Fruit fly (Drosophila melanogaster) whole organism, embryonic: Measurements from ENCODE around the gene asl.

ENCODE experiments used
- Asciz ChIP-seq: fragments of 200-800 bp; sonication (Bioruptor generic); optimal IDR thresholded peaks from 2 replicates; lab custom pipeline; 2017; ENCODE audit warnings: missing biosample characterization, mild to moderate bottlenecking, missing genetic modification characterization, missing genetic modification reagents
- Bgb ChIP-seq: fragments of 200-800 bp; sonication (Bioruptor generic); IDR thresholded peaks from 2 replicates; pipeline ENCODE4 v1.3.6; 2022; ENCODE audit warnings: missing biosample characterization, missing genetic modification characterization; ENCODE audit not compliant: partially characterized antibody
- CG10366 ChIP-seq: fragments of 200-800 bp; sonication (Bioruptor generic); IDR thresholded peaks from 2 replicates; pipeline ENCODE4 v1.3.6; 2022; ENCODE audit warnings: missing biosample characterization, missing genetic modification characterization
- CG10543 ChIP-seq: fragments of 200-800 bp; sonication (Bioruptor generic); optimal IDR thresholded peaks from 3 replicates; lab custom pipeline; 2017; ENCODE audit warnings: missing biosample characterization, mild to moderate bottlenecking, missing genetic modification characterization, moderate library complexity
- CG11504 ChIP-seq: fragments of 200-800 bp; sonication (Bioruptor generic); optimal IDR thresholded peaks from 3 replicates; lab custom pipeline; 2019; ENCODE audit warnings: missing biosample characterization, mild to moderate bottlenecking, missing genetic modification characterization, moderate library complexity
- CG15073 ChIP-seq: fragments of 200-800 bp; sonication (Bioruptor generic); optimal IDR thresholded peaks from 2 replicates; lab custom pipeline; 2016; ENCODE audit warnings: missing biosample characterization, missing genetic modification characterization
- CG1647 ChIP-seq: fragments of 200-800 bp; sonication (Bioruptor generic); optimal IDR thresholded peaks from 3 replicates; lab custom pipeline; 2016; ENCODE audit warnings: missing biosample characterization, missing genetic modification characterization
- CG16863 ChIP-seq: fragments of 200-800 bp; sonication (Bioruptor generic); optimal IDR thresholded peaks from 3 replicates; lab custom pipeline; 2016; ENCODE audit warnings: missing biosample characterization, missing genetic modification characterization
- CG2678 ChIP-seq: fragments of 200-800 bp; sonication (Bioruptor generic); optimal IDR thresholded peaks from 3 replicates; lab custom pipeline; 2019; ENCODE audit warnings: missing biosample characterization, mild to moderate bottlenecking, missing genetic modification characterization, moderate library complexity
- CG2875 ChIP-seq: fragments of 200-800 bp; sonication (Bioruptor generic); optimal IDR thresholded peaks from 2 replicates; lab custom pipeline; 2017; ENCODE audit warnings: missing biosample characterization, mild to moderate bottlenecking, missing genetic modification characterization, missing genetic modification reagents
- CG31224 ChIP-seq: fragments of 200-800 bp; sonication (Bioruptor generic); IDR thresholded peaks from 2 replicates; pipeline ENCODE4 v1.3.6; 2022; ENCODE audit warnings: missing biosample characterization, missing genetic modification characterization
- CG31441 ChIP-seq: fragments of 200-800 bp; sonication (Bioruptor generic); IDR thresholded peaks from 2 replicates; pipeline ENCODE4 v1.3.6; 2022; ENCODE audit warnings: missing biosample characterization, missing genetic modification characterization
- CG33213 ChIP-seq: fragments of 200-800 bp; sonication (Bioruptor generic); optimal IDR thresholded peaks from 3 replicates; lab custom pipeline; 2016; ENCODE audit warnings: missing biosample characterization, missing genetic modification characterization
- CG4360 ChIP-seq: fragments of 200-800 bp; sonication (Bioruptor generic); IDR thresholded peaks from 2 replicates; pipeline ENCODE4 v1.3.6; 2022; ENCODE audit warnings: missing biosample characterization, missing genetic modification characterization
- CG4730 ChIP-seq: fragments of 200-800 bp; sonication (Bioruptor generic); IDR thresholded peaks from 2 replicates; pipeline ENCODE4 v1.3.6; 2022; ENCODE audit warnings: missing biosample characterization, missing genetic modification characterization
- CG4820 ChIP-seq: fragments of 200-800 bp; sonication (Bioruptor generic); optimal IDR thresholded peaks from 3 replicates; lab custom pipeline; 2016; ENCODE audit warnings: missing biosample characterization, missing genetic modification characterization
- CG7357 ChIP-seq: fragments of 200-800 bp; sonication (Bioruptor generic); IDR thresholded peaks from 3 replicates; pipeline ENCODE4 v1.3.6; 2022; ENCODE audit warnings: missing biosample characterization, missing genetic modification characterization
- CG7745 ChIP-seq: fragments of 200-800 bp; sonication (Bioruptor generic); optimal IDR thresholded peaks from 2 replicates; lab custom pipeline; 2018; ENCODE audit warnings: missing biosample characterization, mild to moderate bottlenecking, missing genetic modification characterization, moderate library complexity
- CG8359 ChIP-seq: fragments of 200-800 bp; sonication (Bioruptor generic); optimal IDR thresholded peaks from 2 replicates; lab custom pipeline; 2017; ENCODE audit warnings: missing biosample characterization, mild to moderate bottlenecking, missing genetic modification characterization, borderline replicate concordance
- CG8388 ChIP-seq: fragments of 200-800 bp; sonication (Bioruptor generic); optimal IDR thresholded peaks from 2 replicates; lab custom pipeline; 2019; ENCODE audit warnings: missing biosample characterization, mild to moderate bottlenecking, missing genetic modification characterization, moderate library complexity
- CG8765 ChIP-seq: fragments of 200-800 bp; sonication (Bioruptor generic); IDR thresholded peaks from 2 replicates; pipeline ENCODE4 v1.3.6; 2022; ENCODE audit warnings: missing biosample characterization, missing genetic modification characterization
- CG9727 ChIP-seq: fragments of 200-800 bp; sonication (Bioruptor generic); optimal IDR thresholded peaks from 3 replicates; lab custom pipeline; 2017; ENCODE audit warnings: missing biosample characterization, mild to moderate bottlenecking, missing genetic modification characterization
- CoRest ChIP-seq: fragments of 200-800 bp; sonication (Bioruptor generic); optimal IDR thresholded peaks from 3 replicates; lab custom pipeline; 2018; ENCODE audit warnings: missing biosample characterization, mild to moderate bottlenecking, missing genetic modification characterization, moderate library complexity
- Doc2 ChIP-seq: fragments of 200-800 bp; sonication (Bioruptor generic); IDR thresholded peaks from 2 replicates; pipeline ENCODE4 v1.3.6; 2022; ENCODE audit warnings: missing biosample characterization, missing genetic modification characterization
- Drgx ChIP-seq: fragments of 200-800 bp; sonication (Bioruptor generic); IDR thresholded peaks from 2 replicates; pipeline ENCODE4 v1.3.6; 2022; ENCODE audit warnings: missing biosample characterization, missing genetic modification characterization
- H15 ChIP-seq: fragments of 200-800 bp; sonication (Bioruptor generic); IDR thresholded peaks from 3 replicates; pipeline ENCODE4 v1.3.6; 2022; ENCODE audit warnings: missing biosample characterization, missing genetic modification characterization
- Hsf ChIP-seq: fragments of 200-800 bp; sonication (Bioruptor generic); optimal IDR thresholded peaks from 3 replicates; lab custom pipeline; 2016; ENCODE audit warnings: missing biosample characterization, missing genetic modification characterization
- Meics ChIP-seq: fragments of 200-800 bp; sonication (Bioruptor generic); optimal IDR thresholded peaks from 2 replicates; lab custom pipeline; 2017; ENCODE audit warnings: missing biosample characterization, mild to moderate bottlenecking, missing genetic modification characterization
- Mes4 ChIP-seq: fragments of 200-800 bp; sonication (Bioruptor generic); optimal IDR thresholded peaks from 2 replicates; lab custom pipeline; 2016; ENCODE audit warnings: missing biosample characterization, missing genetic modification characterization
- NC2β ChIP-seq: fragments of 200-800 bp; sonication (Bioruptor generic); optimal IDR thresholded peaks from 2 replicates; lab custom pipeline; 2016; ENCODE audit warnings: missing biosample characterization, missing genetic modification characterization
- Rx ChIP-seq: fragments of 200-800 bp; sonication (Bioruptor generic); IDR thresholded peaks from 2 replicates; pipeline ENCODE4 v1.3.6; 2022; ENCODE audit warnings: missing biosample characterization, missing genetic modification characterization
- Sox100B ChIP-seq: fragments of 200-800 bp; sonication (Bioruptor generic); optimal IDR thresholded peaks from 3 replicates; lab custom pipeline; 2018; ENCODE audit warnings: missing biosample characterization, mild to moderate bottlenecking, missing genetic modification characterization
- Usf ChIP-seq: fragments of 200-800 bp; sonication (Bioruptor generic); optimal IDR thresholded peaks from 2 replicates; lab custom pipeline; 2017; ENCODE audit warnings: missing genotype, missing biosample characterization, missing genetic modification characterization
- aop ChIP-seq: fragments of 200-800 bp; sonication (Bioruptor generic); IDR thresholded peaks from 2 replicates; pipeline ENCODE4 v1.3.6; 2022; ENCODE audit warnings: missing biosample characterization, missing genetic modification characterization
- cato ChIP-seq: fragments of 200-800 bp; sonication (Bioruptor generic); optimal IDR thresholded peaks from 2 replicates; lab custom pipeline; 2016; ENCODE audit warnings: missing biosample characterization, missing genetic modification characterization, borderline replicate concordance
- chm ChIP-seq: fragments of 200-800 bp; sonication (Bioruptor generic); IDR thresholded peaks from 2 replicates; pipeline ENCODE4 v1.3.6; 2022; ENCODE audit warnings: missing biosample characterization, missing genetic modification characterization
- eyg ChIP-seq: fragments of 200-800 bp; sonication (Bioruptor generic); optimal IDR thresholded peaks from 3 replicates; lab custom pipeline; 2016; ENCODE audit warnings: missing biosample characterization, missing genetic modification characterization
- fd3F ChIP-seq: fragments of 200-800 bp; sonication (Bioruptor generic); optimal IDR thresholded peaks from 2 replicates; lab custom pipeline; 2018; ENCODE audit warnings: missing biosample characterization, mild to moderate bottlenecking, missing genetic modification characterization, moderate library complexity
- fd64A ChIP-seq: fragments of 200-800 bp; sonication (Bioruptor generic); optimal IDR thresholded peaks from 3 replicates; lab custom pipeline; 2018; ENCODE audit warnings: missing biosample characterization, mild to moderate bottlenecking, missing genetic modification characterization
- inv ChIP-seq: fragments of 200-800 bp; sonication (Bioruptor generic); IDR thresholded peaks from 2 replicates; pipeline ENCODE4 v1.3.6; 2022; ENCODE audit warnings: missing biosample characterization, missing genetic modification characterization; ENCODE audit not compliant: partially characterized antibody
- nerfin-2 ChIP-seq: fragments of 200-800 bp; sonication (Bioruptor generic); IDR thresholded peaks from 2 replicates; pipeline ENCODE4 v1.3.6; 2022; ENCODE audit warnings: missing biosample characterization, missing genetic modification characterization; ENCODE audit not compliant: partially characterized antibody
- salm ChIP-seq: fragments of 200-800 bp; sonication (Bioruptor generic); optimal IDR thresholded peaks from 2 replicates; lab custom pipeline; 2018; ENCODE audit warnings: missing biosample characterization, mild to moderate bottlenecking, missing genetic modification characterization
- scrt ChIP-seq: fragments of 200-800 bp; sonication (Bioruptor generic); optimal IDR thresholded peaks from 2 replicates; lab custom pipeline; 2018; ENCODE audit warnings: missing biosample characterization, mild to moderate bottlenecking, missing genetic modification characterization, moderate library complexity
- sd ChIP-seq: fragments of 200-800 bp; sonication (Bioruptor generic); optimal IDR thresholded peaks from 3 replicates; lab custom pipeline; 2018; ENCODE audit warnings: missing biosample characterization, mild to moderate bottlenecking, missing genetic modification characterization, moderate library complexity
- sens ChIP-seq: fragments of 200-800 bp; sonication (Bioruptor generic); peaks from one replicate; lab custom pipeline; 2016; ENCODE audit warnings: missing biosample characterization, missing genetic modification characterization
- so ChIP-seq: fragments of 200-800 bp; sonication (Bioruptor generic); IDR thresholded peaks from 3 replicates; pipeline ENCODE4 v1.3.6; 2022; ENCODE audit warnings: missing biosample characterization, missing genetic modification characterization
- sob ChIP-seq: fragments of 200-800 bp; sonication (Bioruptor generic); IDR thresholded peaks from 2 replicates; pipeline ENCODE4 v1.3.6; 2022; ENCODE audit warnings: missing biosample characterization, missing genetic modification characterization
- sug ChIP-seq: fragments of 200-800 bp; optimal IDR thresholded peaks from 2 replicates; lab custom pipeline; 2019; ENCODE audit warnings: missing biosample characterization, mild to moderate bottlenecking, missing genetic modification characterization, moderate library complexity
- tin ChIP-seq: fragments of 200-800 bp; sonication (Bioruptor generic); optimal IDR thresholded peaks from 3 replicates; lab custom pipeline; 2016; ENCODE audit warnings: missing biosample characterization, missing genetic modification characterization
- usp ChIP-seq: fragments of >200 bp; optimal IDR thresholded peaks from 2 replicates; lab custom pipeline; 2017; ENCODE audit warnings: missing biosample characterization, missing genetic modification characterization
- zfh1 ChIP-seq: fragments of 200-800 bp; sonication (Bioruptor generic); IDR thresholded peaks from 3 replicates; pipeline ENCODE4 v1.3.6; 2022; ENCODE audit warnings: missing biosample characterization, missing genetic modification characterization

asl gene

dm6 chr3R:5622985-5623630 is 16.8 kb upstream of the asl start (continued):
- TF ChIP-seq CG31224 (GFP tag; lab: Robert Waterston, UW) (no peak), CG10543 (GFP tag; lab: Kevin White, UChicago) (peak; percentile 90), CG8388 (GFP tag; lab: Kevin White, UChicago) (peak; percentile 51), Sox100B (peak; percentile 81), Doc2 (no peak), Mes4 (GFP tag; lab: Kevin White, UChicago) (peak; percentile 69), cato (peak; percentile 54), CoRest (peak; percentile 58), sens (GFP tag; lab: Kevin White, UChicago) (peak; percentile 97), CG2678 (peak; percentile 78), nerfin-2 (no peak), sug (peak; percentile 57), CG1647 (peak; percentile 74), Hsf (GFP tag; lab: Kevin White, UChicago) (peak; percentile 73), Bgb (GFP tag; lab: Robert Waterston, UW) (no peak), CG8765 (no peak), tin (peak; percentile 56), CG4730 (GFP tag; lab: Robert Waterston, UW) (no peak), sd (tag; lab: Kevin White, UChicago) (peak; percentile 48), Usf (GFP tag; lab: Kevin White, UChicago) (no peak), CG2875 (GFP tag; lab: Kevin White, UChicago) (peak; percentile 91), CG15073 (GFP tag; lab: Kevin White, UChicago) (no peak), CG10366 (no peak), aop (no peak), fd3F (peak; percentile 71), NC2β (GFP tag; lab: Kevin White, UChicago) (peak; percentile 85), CG7357 (GFP tag; lab: Robert Waterston, UW) (no peak), fd64A (GFP tag; lab: Kevin White, UChicago) (peak; percentile 86), CG4360 (no peak), CG33213 (peak; percentile 92), CG9727 (GFP tag; lab: Kevin White, UChicago) (peak; percentile 86), scrt (GFP tag; lab: Kevin White, UChicago) (peak; percentile 90), zfh1 (GFP tag; lab: Robert Waterston, UW) (no peak), salm (tag; lab: Kevin White, UChicago) (peak; percentile 54), sob (no peak), chm (GFP tag; lab: Robert Waterston, UW) (no peak), CG8359 (GFP tag; lab: Kevin White, UChicago) (peak; percentile 65), Meics (GFP tag; lab: Kevin White, UChicago) (peak; percentile 78), inv (GFP tag; lab: Robert Waterston, UW) (no peak), CG31441 (GFP tag; lab: Robert Waterston, UW) (no peak), CG7745 (tag; lab: Kevin White, UChicago) (peak; percentile 76), eyg (GFP tag; lab: Kevin White, UChicago) (peak; percentile 83), CG16863 (GFP tag; lab: Kevin White, UChicago) (peak; percentile 71), Asciz (GFP tag; lab: Kevin White, UChicago) (peak; percentile 91), H15 (GFP tag; lab: Robert Waterston, UW) (no peak), CG4820 (GFP tag; lab: Kevin White, UChicago) (peak; percentile 37), so (GFP tag; lab: Robert Waterston, UW) (no peak), Drgx (GFP tag; lab: Robert Waterston, UW) (no peak), Rx (GFP tag; lab: Robert Waterston, UW) (no peak), CG11504 (tag; lab: Kevin White, UChicago) (peak; percentile 72), usp (GFP tag; lab: Kevin White, UChicago) (no peak)
